Worm (Caenorhabditis elegans) whole organism, L2 larva: ENCODE measurements around the gene pck-3.

Experiments
- C34F6.9 ChIP-seq: fragments of 150-350 bp; optimal IDR thresholded peaks from 2 replicates; lab custom pipeline; 2014; ENCODE audit warnings: missing biosample characterization, missing genetic modification characterization
- F13H6.1 ChIP-seq: sonication (generic microtip); optimal IDR thresholded peaks from 2 replicates; lab custom pipeline; 2016; ENCODE audit warnings: missing genetic modification characterization, missing compliant biosample characterization
- R02D3.7 ChIP-seq: fragments of 150-350 bp; optimal IDR thresholded peaks from 2 replicates; lab custom pipeline; 2014; ENCODE audit warnings: missing biosample characterization, missing genetic modification characterization
- Y55F3AM.14 ChIP-seq: fragments of 200-800 bp; sonication (Bioruptor generic); optimal IDR thresholded peaks from 2 replicates; lab custom pipeline; 2018; ENCODE audit warnings: mild to moderate bottlenecking, missing genetic modification characterization, missing compliant biosample characterization
- ZK546.5 ChIP-seq: sonication (generic microtip); optimal IDR thresholded peaks from 2 replicates; lab custom pipeline; 2017; ENCODE audit warnings: missing biosample characterization, missing genetic modification characterization
- alr-1 ChIP-seq: fragments of 150-350 bp; optimal IDR thresholded peaks from 2 replicates; lab custom pipeline; 2014; ENCODE audit warnings: missing biosample characterization, missing genetic modification characterization
- aly-2 ChIP-seq: fragments of 150-350 bp; optimal IDR thresholded peaks from 2 replicates; lab custom pipeline; 2014; ENCODE audit warnings: missing biosample characterization, missing genetic modification characterization
- ama-1 ChIP-seq: fragments of 150-350 bp; optimal IDR thresholded peaks from 2 replicates; lab custom pipeline; 2018; ENCODE audit warnings: inconsistent platforms
- blmp-1 ChIP-seq: sonication (generic microtip); optimal IDR thresholded peaks from 2 replicates; lab custom pipeline; 2017; ENCODE audit warnings: missing genetic modification characterization, mild to moderate bottlenecking, missing compliant biosample characterization, antibody characterized with exemption, moderate library complexity; ENCODE audit not compliant: insufficient read depth
- ceh-82 ChIP-seq: fragments of 150-350 bp; optimal IDR thresholded peaks from 2 replicates; lab custom pipeline; 2014; ENCODE audit warnings: missing biosample characterization, missing genetic modification characterization
- crh-2 ChIP-seq: sonication (generic microtip); optimal IDR thresholded peaks from 2 replicates; lab custom pipeline; 2017; ENCODE audit warnings: missing biosample characterization, missing genetic modification characterization
- dmd-4 ChIP-seq: sonication (generic microtip); optimal IDR thresholded peaks from 2 replicates; lab custom pipeline; 2017; ENCODE audit warnings: missing biosample characterization, missing genetic modification characterization
- egl-27 ChIP-seq: sonication (generic microtip); optimal IDR thresholded peaks from 3 replicates; lab custom pipeline; 2017; ENCODE audit warnings: missing biosample characterization, missing genetic modification reagents, missing genetic modification characterization
- elt-1 ChIP-seq: fragments of 150-350 bp; optimal IDR thresholded peaks from 2 replicates; lab custom pipeline; 2014; ENCODE audit warnings: missing biosample characterization, missing genetic modification characterization
- elt-3 ChIP-seq: sonication (generic microtip); optimal IDR thresholded peaks from 2 replicates; lab custom pipeline; 2017; ENCODE audit warnings: missing biosample characterization, missing genetic modification characterization
- fos-1 ChIP-seq: fragments of 150-350 bp; optimal IDR thresholded peaks from 2 replicates; lab custom pipeline; 2014; ENCODE audit warnings: missing biosample characterization, missing genetic modification characterization
- gmeb-1 ChIP-seq: fragments of 150-350 bp; optimal IDR thresholded peaks from 2 replicates; lab custom pipeline; 2014; ENCODE audit warnings: missing biosample characterization, missing genetic modification characterization
- lin-11 ChIP-seq: fragments of 150-350 bp; sonication (generic microtip); optimal IDR thresholded peaks from 2 replicates; lab custom pipeline; 2014; ENCODE audit warnings: missing biosample characterization, missing genetic modification characterization, inconsistent platforms, mixed read lengths
- lin-13 ChIP-seq: fragments of 150-350 bp; optimal IDR thresholded peaks from 2 replicates; lab custom pipeline; 2014; ENCODE audit warnings: missing biosample characterization, missing genetic modification reagents, missing genetic modification characterization
- lin-39 ChIP-seq: fragments of 150-350 bp; optimal IDR thresholded peaks from 2 replicates; lab custom pipeline; 2014; ENCODE audit warnings: missing biosample characterization, missing genetic modification reagents, missing genetic modification characterization
- lsy-2 ChIP-seq, 2 experiments: fragments of 150-350 bp in 1 of 2; sonication (generic microtip) in 1 of 2; optimal IDR thresholded peaks; 2 replicates each; lab custom pipeline; 2014 to 2017; ENCODE audit warnings: missing biosample characterization in 2 of 2, missing genetic modification characterization in 2 of 2
- mab-5 ChIP-seq: fragments of 150-350 bp; optimal IDR thresholded peaks from 2 replicates; lab custom pipeline; 2014; ENCODE audit warnings: missing biosample characterization, missing genetic modification characterization
- mbf-1 ChIP-seq: sonication (generic microtip); optimal IDR thresholded peaks from 2 replicates; lab custom pipeline; 2017; ENCODE audit warnings: missing biosample characterization, missing genetic modification characterization
- mdl-1 ChIP-seq, 2 experiments: fragments of 150-350 bp in 1 of 2; sonication (generic microtip) in 1 of 2; optimal IDR thresholded peaks; 2 replicates each; lab custom pipeline; 2017; ENCODE audit warnings: missing biosample characterization in 2 of 2, missing genetic modification characterization in 2 of 2
- nhr-10 ChIP-seq: sonication (generic microtip); optimal IDR thresholded peaks from 2 replicates; lab custom pipeline; 2017; ENCODE audit warnings: missing biosample characterization, missing genetic modification characterization
- nhr-11 ChIP-seq: fragments of 150-350 bp; optimal IDR thresholded peaks from 2 replicates; lab custom pipeline; 2014; ENCODE audit warnings: missing biosample characterization, missing genetic modification characterization
- nhr-129 ChIP-seq: fragments of 150-350 bp; optimal IDR thresholded peaks from 2 replicates; lab custom pipeline; 2014; ENCODE audit warnings: missing biosample characterization, missing genetic modification characterization
- nhr-21 ChIP-seq: fragments of 150-350 bp; optimal IDR thresholded peaks from 2 replicates; lab custom pipeline; 2014; ENCODE audit warnings: missing biosample characterization, missing genetic modification characterization
- nhr-23 ChIP-seq: fragments of 150-350 bp; optimal IDR thresholded peaks from 2 replicates; lab custom pipeline; 2014; ENCODE audit warnings: missing biosample characterization, missing genetic modification reagents, missing genetic modification characterization
- nhr-237 ChIP-seq: fragments of 150-350 bp; optimal IDR thresholded peaks from 2 replicates; lab custom pipeline; 2014; ENCODE audit warnings: missing biosample characterization, missing genetic modification characterization
- nhr-25 ChIP-seq: fragments of 150-350 bp; sonication (generic microtip); optimal IDR thresholded peaks from 3 replicates; lab custom pipeline; 2014; ENCODE audit warnings: missing biosample characterization, missing genetic modification characterization
- nhr-6 ChIP-seq: fragments of 150-350 bp; optimal IDR thresholded peaks from 2 replicates; lab custom pipeline; 2014; ENCODE audit warnings: missing biosample characterization, missing genetic modification characterization
- nhr-77 ChIP-seq: fragments of 150-350 bp; optimal IDR thresholded peaks from 2 replicates; lab custom pipeline; 2014; ENCODE audit warnings: missing biosample characterization, missing genetic modification characterization
- peb-1 ChIP-seq: fragments of 150-350 bp; optimal IDR thresholded peaks from 2 replicates; lab custom pipeline; 2014; ENCODE audit warnings: missing biosample characterization, missing genetic modification characterization
- sem-4 ChIP-seq: fragments of 150-350 bp; optimal IDR thresholded peaks from 2 replicates; lab custom pipeline; 2014; ENCODE audit warnings: missing biosample characterization, missing genetic modification reagents, missing genetic modification characterization
- skn-1 ChIP-seq: sonication (generic microtip); optimal IDR thresholded peaks from 2 replicates; lab custom pipeline; 2017; ENCODE audit warnings: missing biosample characterization, missing genetic modification characterization
- sma-3 ChIP-seq: sonication (generic microtip); optimal IDR thresholded peaks from 2 replicates; lab custom pipeline; 2016; ENCODE audit warnings: missing genetic modification reagents, missing genetic modification characterization, missing compliant biosample characterization
- sma-9 ChIP-seq, 2 experiments: fragments of 150-350 bp in 1 of 2; sonication (generic microtip) in 1 of 2; optimal IDR thresholded peaks; 2 replicates each; lab custom pipeline; 2014 to 2016; ENCODE audit warnings: missing genetic modification characterization in 2 of 2, mild to moderate bottlenecking in 1 of 2, missing biosample characterization in 1 of 2, missing compliant biosample characterization in 1 of 2, missing genetic modification reagents in 1 of 2, moderate library complexity in 1 of 2
- snpc-4 ChIP-seq: fragments of 150-350 bp; optimal IDR thresholded peaks from 2 replicates; lab custom pipeline; 2014; ENCODE audit warnings: missing biosample characterization, missing genetic modification characterization
- unc-39 ChIP-seq: fragments of 150-350 bp; optimal IDR thresholded peaks from 2 replicates; lab custom pipeline; 2014; ENCODE audit warnings: missing biosample characterization, missing genetic modification characterization
- unc-55 ChIP-seq: fragments of 150-350 bp; sonication (generic microtip); optimal IDR thresholded peaks from 3 replicates; lab custom pipeline; 2014; ENCODE audit warnings: missing biosample characterization, missing genetic modification reagents, missing genetic modification characterization
- zag-1 ChIP-seq: fragments of 150-350 bp; optimal IDR thresholded peaks from 2 replicates; lab custom pipeline; 2014; ENCODE audit warnings: missing biosample characterization, missing genetic modification characterization
- ztf-1 ChIP-seq: fragments of 200-800 bp; sonication (Bioruptor generic); conservative IDR thresholded peaks from 2 replicates; pipeline ENCODE4 v1.3.6; 2022; ENCODE audit warnings: missing genetic modification characterization, missing compliant biosample characterization
- ztf-11 ChIP-seq: sonication (generic microtip); optimal IDR thresholded peaks from 2 replicates; lab custom pipeline; 2017; ENCODE audit warnings: missing biosample characterization, missing genetic modification characterization
- ztf-4 ChIP-seq: fragments of 150-350 bp; optimal IDR thresholded peaks from 2 replicates; lab custom pipeline; 2014; ENCODE audit warnings: missing biosample characterization, missing genetic modification characterization

Gene pck-3

ce11 chrIV:5939122-5939521, 42.7 kb downstream of the pck-3 start, which contains the start of gene mcu-1:
Gene mcu-1 (minus strand): TSS chrIV:5939230.
- TF ChIP-seq lsy-2 (tag; optimal IDR thresholded peaks at IDR 0.05; lab: Kevin White, UChicago) (peak in 1 of 2 experiments; percentile 19), nhr-129 (tag; lab: Kevin White, UChicago) (peak; percentile 35), sem-4 (tag; lab: Kevin White, UChicago) (no peak), lin-13 (GFP tag; lab: Kevin White, UChicago) (no peak), blmp-1 (tag; lab: Kevin White, UChicago) (peak; percentile 84), aly-2 (no peak), gmeb-1 (tag; lab: Kevin White, UChicago) (peak; percentile 23), C34F6.9 (tag; lab: Kevin White, UChicago) (peak; percentile 19), skn-1 (tag; lab: Kevin White, UChicago) (no peak), unc-55 (GFP tag; lab: Kevin White, UChicago) (no peak), ceh-82 (tag; lab: Kevin White, UChicago) (no peak), sma-3 (peak; percentile 65), ZK546.5 (no peak), fos-1 (tag; lab: Kevin White, UChicago) (peak; percentile 84), elt-3 (tag; lab: Kevin White, UChicago) (no peak), R02D3.7 (tag; lab: Kevin White, UChicago) (no peak), mab-5 (tag; lab: Kevin White, UChicago) (no peak), egl-27 (tag; lab: Kevin White, UChicago) (peak; percentile 44), alr-1 (tag; lab: Kevin White, UChicago) (no peak), nhr-25 (tag; lab: Kevin White, UChicago) (peak; percentile 80), nhr-21 (tag; lab: Kevin White, UChicago) (peak; percentile 74), sma-9 (GFP tag; optimal IDR thresholded peaks at IDR 0.05; lab: Kevin White, UChicago) (peak; percentile 91), sma-9 (tag; optimal IDR thresholded peaks at IDR 0.05; lab: Kevin White, UChicago) (no peak), unc-39 (tag; lab: Kevin White, UChicago) (no peak), crh-2 (tag; lab: Kevin White, UChicago) (peak; percentile 99)
- TF ChIP-seq, all 48 proteins: peak for 12

DNA sequence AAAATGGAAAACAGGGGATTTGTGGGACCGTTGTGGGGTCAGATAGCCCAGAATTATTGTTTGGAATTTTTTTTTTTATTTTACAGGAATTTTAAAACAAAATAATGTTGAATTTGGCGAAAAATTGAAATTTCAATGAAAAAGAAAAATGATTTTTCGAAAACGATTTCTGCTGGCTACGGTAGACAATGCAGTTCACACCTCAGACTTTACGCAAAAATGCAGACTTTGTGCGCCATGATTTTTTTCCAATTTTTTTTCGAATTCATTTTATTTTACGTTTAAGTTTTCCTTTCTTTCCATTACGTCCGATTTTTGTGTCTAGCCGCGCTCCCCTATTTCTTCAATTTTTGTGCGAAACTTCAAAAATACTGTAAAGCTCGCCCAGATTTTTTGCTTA, 43.5 kb downstream of the pck-3 start:
- no peak for TF ChIP-seq ztf-4 (tag; lab: Kevin White, UChicago)
- TF ChIP-seq lsy-2 (tag; optimal IDR thresholded peaks at IDR 0.05; lab: Kevin White, UChicago), result peak in 1 of 2 experiments; percentile 44
- TF ChIP-seq, all 48 proteins: peak for 1

- no peak for TF ChIP-seq peb-1 (tag; lab: Kevin White, UChicago)
- TF ChIP-seq blmp-1 (tag; lab: Kevin White, UChicago), result peak; percentile 90
- TF ChIP-seq ztf-1 (GFP tag; lab: Robert Waterston, UW), result no peak
- TF ChIP-seq skn-1 (tag; lab: Kevin White, UChicago), result no peak
- no peak for TF ChIP-seq aly-2
- no peak for TF ChIP-seq mdl-1 (tag; optimal IDR thresholded peaks at IDR 0.05; lab: Kevin White, UChicago)
- no peak for TF ChIP-seq nhr-11 (tag; lab: Kevin White, UChicago)
- TF ChIP-seq nhr-6 (tag; lab: Kevin White, UChicago), result no peak
- TF ChIP-seq nhr-237, result no peak
- TF ChIP-seq mab-5 (tag; lab: Kevin White, UChicago), result no peak
- TF ChIP-seq nhr-23 (tag; lab: Kevin White, UChicago), result no peak
- TF ChIP-seq sem-4 (tag; lab: Kevin White, UChicago), result no peak
- no peak for TF ChIP-seq nhr-21 (tag; lab: Kevin White, UChicago)
- TF ChIP-seq F13H6.1 (tag; lab: Kevin White, UChicago), result peak; percentile 42
- TF ChIP-seq lsy-2 (tag; optimal IDR thresholded peaks at IDR 0.05; lab: Kevin White, UChicago), result peak in 1 of 2 experiments; percentile 20
- TF ChIP-seq R02D3.7 (tag; lab: Kevin White, UChicago), result no peak
- TF ChIP-seq nhr-77 (tag; lab: Kevin White, UChicago), result no peak
- no peak for TF ChIP-seq ztf-11 (tag; lab: Kevin White, UChicago)
- TF ChIP-seq gmeb-1 (tag; lab: Kevin White, UChicago), result no peak
- TF ChIP-seq nhr-10 (tag; lab: Kevin White, UChicago), result no peak
- no peak for TF ChIP-seq ama-1 (lab: Kevin White, UChicago)
- no peak for TF ChIP-seq elt-3 (tag; lab: Kevin White, UChicago)
- TF ChIP-seq elt-1 (tag; lab: Kevin White, UChicago), result no peak
- TF ChIP-seq unc-39 (tag; lab: Kevin White, UChicago), result no peak
- peak; percentile 2 for TF ChIP-seq sma-9 (GFP tag; optimal IDR thresholded peaks at IDR 0.05; lab: Kevin White, UChicago)
- TF ChIP-seq sma-9 (tag; optimal IDR thresholded peaks at IDR 0.05; lab: Kevin White, UChicago), result no peak
- TF ChIP-seq sma-3, result no peak
- TF ChIP-seq Y55F3AM.14 (GFP tag; lab: Kevin White, UChicago), result no peak
- no peak for TF ChIP-seq ZK546.5
- no peak for TF ChIP-seq crh-2 (tag; lab: Kevin White, UChicago)
- TF ChIP-seq mbf-1 (tag; lab: Kevin White, UChicago), result no peak
- TF ChIP-seq snpc-4, result no peak
- no peak for TF ChIP-seq lin-11
- no peak for TF ChIP-seq ceh-82 (tag; lab: Kevin White, UChicago)
- TF ChIP-seq zag-1 (tag; lab: Kevin White, UChicago), result no peak
- peak; percentile 50 for TF ChIP-seq nhr-129 (tag; lab: Kevin White, UChicago)
- TF ChIP-seq lin-39 (tag; lab: Kevin White, UChicago), result no peak
- no peak for TF ChIP-seq dmd-4
- no peak for TF ChIP-seq fos-1 (tag; lab: Kevin White, UChicago)
- TF ChIP-seq alr-1 (tag; lab: Kevin White, UChicago), result no peak
- peak; percentile 23 for TF ChIP-seq nhr-25 (tag; lab: Kevin White, UChicago)
These were observed 44.2 kb downstream of the pck-3 start for ce11 chrIV:5940608-5941007.
